Fruit fly (Drosophila melanogaster) whole organism, embryonic: ENCODE data around the gene CG11912.
A peak's percentile ranks its signal among the peaks of the same experiment; 100 is the strongest.

Experiments
- BtbVII ChIP-seq: fragments of 200-800 bp; sonication (Bioruptor generic); optimal IDR thresholded peaks from 3 replicates; lab custom pipeline; 2017; ENCODE audit warnings: missing biosample characterization, mild to moderate bottlenecking, missing genetic modification characterization
- CG11085 ChIP-seq: fragments of 200-800 bp; sonication (Bioruptor generic); IDR thresholded peaks from 2 replicates; pipeline ENCODE4 v1.3.6; 2022; ENCODE audit warnings: missing biosample characterization, missing genetic modification characterization
- CG12942 ChIP-seq: fragments of 200-800 bp; sonication (Bioruptor generic); optimal IDR thresholded peaks from 3 replicates; lab custom pipeline; 2016; ENCODE audit warnings: missing biosample characterization, missing genetic modification characterization
- CG13287 ChIP-seq: fragments of 200-800 bp; sonication (Bioruptor generic); IDR thresholded peaks from 2 replicates; pipeline ENCODE4 v1.3.6; 2022; ENCODE audit warnings: missing biosample characterization, missing genetic modification characterization; ENCODE audit not compliant: partially characterized antibody
- CG14441 ChIP-seq: fragments of 200-800 bp; sonication (Bioruptor generic); IDR thresholded peaks from 2 replicates; pipeline ENCODE4 v1.3.6; 2022; ENCODE audit warnings: missing biosample characterization, missing genetic modification characterization
- CG15696 ChIP-seq: fragments of 200-800 bp; sonication (Bioruptor generic); optimal IDR thresholded peaks from 2 replicates; lab custom pipeline; 2019; ENCODE audit warnings: missing biosample characterization, mild to moderate bottlenecking, missing genetic modification characterization, moderate library complexity
- CG18011 ChIP-seq: fragments of 200-800 bp; sonication (Bioruptor generic); optimal IDR thresholded peaks from 2 replicates; lab custom pipeline; 2017; ENCODE audit warnings: missing biosample characterization, missing genetic modification characterization, mild to moderate bottlenecking, moderate library complexity, missing genotype
- CG18476 ChIP-seq: fragments of 200-800 bp; sonication (Bioruptor generic); optimal IDR thresholded peaks from 2 replicates; lab custom pipeline; 2016; ENCODE audit warnings: missing biosample characterization, mild to moderate bottlenecking, missing genetic modification characterization
- CG2116 ChIP-seq: fragments of 200-800 bp; sonication (Bioruptor generic); optimal IDR thresholded peaks from 3 replicates; lab custom pipeline; 2018; ENCODE audit warnings: missing biosample characterization, mild to moderate bottlenecking, missing genetic modification characterization
- CG31388 ChIP-seq: fragments of 200-800 bp; sonication (Bioruptor generic); optimal IDR thresholded peaks from 2 replicates; lab custom pipeline; 2016; ENCODE audit warnings: missing biosample characterization, missing genetic modification characterization
- CG33557 ChIP-seq: fragments of 200-800 bp; sonication (Bioruptor generic); optimal IDR thresholded peaks from 2 replicates; lab custom pipeline; 2019; ENCODE audit warnings: missing biosample characterization, mild to moderate bottlenecking, missing genetic modification characterization, moderate library complexity
- CG4854 ChIP-seq: fragments of 200-800 bp; sonication (Bioruptor generic); optimal IDR thresholded peaks from 2 replicates; lab custom pipeline; 2016; ENCODE audit warnings: missing biosample characterization, missing genetic modification characterization, inconsistent platforms
- CG9609 ChIP-seq: fragments of 200-800 bp; sonication (Bioruptor generic); optimal IDR thresholded peaks from 3 replicates; lab custom pipeline; 2016; ENCODE audit warnings: missing biosample characterization, missing genetic modification characterization
- Camta ChIP-seq: fragments of 200-800 bp; sonication (Bioruptor generic); optimal IDR thresholded peaks from 2 replicates; lab custom pipeline; 2016; ENCODE audit warnings: missing biosample characterization, missing genetic modification characterization
- CkIIα-i1 ChIP-seq: fragments of 200-800 bp; sonication (Bioruptor generic); IDR thresholded peaks from 2 replicates; pipeline ENCODE4 v1.3.6; 2022; ENCODE audit warnings: missing biosample characterization, missing genetic modification characterization
- Doc2 ChIP-seq: fragments of 200-800 bp; sonication (Bioruptor generic); IDR thresholded peaks from 2 replicates; pipeline ENCODE4 v1.3.6; 2022; ENCODE audit warnings: missing biosample characterization, missing genetic modification characterization
- Ets65A ChIP-seq: fragments of 200-800 bp; sonication (Bioruptor generic); peaks from one replicate; lab custom pipeline; 2016; ENCODE audit warnings: missing biosample characterization, missing genetic modification characterization
- GATAe ChIP-seq: fragments of 200-800 bp; sonication (Bioruptor generic); conservative IDR thresholded peaks from 2 replicates; pipeline ENCODE4 v1.3.6; 2022; ENCODE audit warnings: missing biosample characterization, missing genetic modification characterization
- HHEX ChIP-seq: fragments of 200-800 bp; sonication (Bioruptor generic); optimal IDR thresholded peaks from 3 replicates; lab custom pipeline; 2017; ENCODE audit warnings: missing biosample characterization, mild to moderate bottlenecking, missing genetic modification characterization, missing genetic modification reagents
- HLHmδ ChIP-seq: fragments of 200-800 bp; sonication (Bioruptor generic); optimal IDR thresholded peaks from 2 replicates; lab custom pipeline; 2018; ENCODE audit warnings: missing biosample characterization, mild to moderate bottlenecking, missing genetic modification characterization, moderate library complexity
- HmgD ChIP-seq: fragments of 200-800 bp; sonication (Bioruptor generic); optimal IDR thresholded peaks from 3 replicates; lab custom pipeline; 2016; ENCODE audit warnings: missing biosample characterization, missing genetic modification characterization
- Hmr ChIP-seq: fragments of 200-800 bp; sonication (Bioruptor generic); optimal IDR thresholded peaks from 3 replicates; lab custom pipeline; 2017; ENCODE audit warnings: mild to moderate bottlenecking, missing biosample characterization, missing genetic modification reagents, missing genetic modification characterization
- MBD-R2 ChIP-seq: fragments of 200-800 bp; sonication (Bioruptor generic); IDR thresholded peaks from 2 replicates; pipeline ENCODE4 v1.3.6; 2022; ENCODE audit warnings: missing biosample characterization, missing genetic modification characterization
- NK7.1 ChIP-seq: fragments of 200-800 bp; sonication (Bioruptor generic); optimal IDR thresholded peaks from 3 replicates; lab custom pipeline; 2016; ENCODE audit warnings: missing biosample characterization, missing genetic modification characterization
- Nf-YC ChIP-seq: fragments of 200-800 bp; optimal IDR thresholded peaks from 3 replicates; lab custom pipeline; 2019; ENCODE audit warnings: missing biosample characterization, mild to moderate bottlenecking, missing genetic modification characterization, moderate library complexity
- Ravus ChIP-seq: fragments of 200-800 bp; sonication (Bioruptor generic); IDR thresholded peaks from 2 replicates; pipeline ENCODE4 v1.3.6; 2022; ENCODE audit warnings: missing biosample characterization, missing genetic modification characterization
- Six4 ChIP-seq: fragments of 200-800 bp; sonication (Bioruptor generic); optimal IDR thresholded peaks from 2 replicates; lab custom pipeline; 2016; ENCODE audit warnings: missing biosample characterization, missing genetic modification characterization
- Spps ChIP-seq: fragments of 200-800 bp; sonication (Bioruptor generic); optimal IDR thresholded peaks from 2 replicates; lab custom pipeline; 2018; ENCODE audit warnings: missing biosample characterization, mild to moderate bottlenecking, missing genetic modification characterization
- Sry-β ChIP-seq: fragments of 200-800 bp; sonication (Bioruptor generic); optimal IDR thresholded peaks from 2 replicates; lab custom pipeline; 2018; ENCODE audit warnings: missing biosample characterization, mild to moderate bottlenecking, missing genetic modification characterization, moderate library complexity
- TFAM ChIP-seq: fragments of 200-800 bp; sonication (Bioruptor generic); optimal IDR thresholded peaks from 2 replicates; lab custom pipeline; 2017; ENCODE audit warnings: missing biosample characterization, missing genetic modification characterization, inconsistent platforms
- Trl ChIP-seq, 3 experiments: fragments of >200 bp in 2 of 3; fragments of 200-800 bp in 1 of 3; sonication (Bioruptor generic) in 1 of 3; optimal IDR thresholded peaks; 2 replicates in 1 of 3; 3 replicates in 2 of 3; lab custom pipeline; 2016 to 2017; ENCODE audit warnings: missing biosample characterization in 1 of 3, missing genetic modification characterization in 1 of 3
- bsh ChIP-seq, 2 experiments: fragments of 200-800 bp; sonication (Bioruptor generic); optimal IDR thresholded peaks; 2 replicates each; lab custom pipeline; 2017 to 2018; ENCODE audit warnings: mild to moderate bottlenecking in 2 of 2, missing biosample characterization in 2 of 2, missing genetic modification characterization in 2 of 2, moderate library complexity in 1 of 2
- cas ChIP-seq: fragments of 200-800 bp; sonication (Bioruptor generic); IDR thresholded peaks from 2 replicates; pipeline ENCODE4 v1.3.6; 2022; ENCODE audit warnings: missing biosample characterization, missing genetic modification characterization
- caup ChIP-seq: fragments of 200-800 bp; sonication (Bioruptor generic); optimal IDR thresholded peaks from 3 replicates; lab custom pipeline; 2017; ENCODE audit warnings: missing biosample characterization, mild to moderate bottlenecking, missing genetic modification characterization, moderate library complexity; ENCODE audit not compliant: severe bottlenecking
- chn ChIP-seq: fragments of 200-800 bp; sonication (Bioruptor generic); optimal IDR thresholded peaks from 2 replicates; lab custom pipeline; 2016; ENCODE audit warnings: missing biosample characterization, missing genetic modification characterization
- da ChIP-seq: fragments of 200-800 bp; sonication (Bioruptor generic); optimal IDR thresholded peaks from 2 replicates; lab custom pipeline; 2016; ENCODE audit warnings: missing biosample characterization, missing genetic modification characterization
- dmrt11E ChIP-seq: fragments of 200-800 bp; sonication (Bioruptor generic); optimal IDR thresholded peaks from 3 replicates; lab custom pipeline; 2018; ENCODE audit warnings: missing biosample characterization, mild to moderate bottlenecking, missing genetic modification characterization, moderate library complexity
- ems ChIP-seq: fragments of 200-800 bp; sonication (Bioruptor generic); optimal IDR thresholded peaks from 3 replicates; lab custom pipeline; 2016; ENCODE audit warnings: missing biosample characterization, missing genetic modification characterization
- fu2 ChIP-seq: fragments of 200-800 bp; sonication (Bioruptor generic); optimal IDR thresholded peaks from 2 replicates; lab custom pipeline; 2016; ENCODE audit warnings: missing biosample characterization, missing genetic modification characterization
- her ChIP-seq: fragments of 200-800 bp; sonication (Bioruptor generic); optimal IDR thresholded peaks from 2 replicates; lab custom pipeline; 2016; ENCODE audit warnings: missing biosample characterization, missing genetic modification characterization
- org-1 ChIP-seq: fragments of 200-800 bp; sonication (Bioruptor generic); optimal IDR thresholded peaks from 2 replicates; lab custom pipeline; 2017; ENCODE audit warnings: missing biosample characterization, missing genetic modification characterization
- p53 ChIP-seq: fragments of 200-800 bp; sonication (Bioruptor generic); optimal IDR thresholded peaks from 2 replicates; lab custom pipeline; 2016; ENCODE audit warnings: missing biosample characterization, missing genetic modification characterization
- psq ChIP-seq: fragments of 200-800 bp; sonication (Bioruptor generic); optimal IDR thresholded peaks from 2 replicates; lab custom pipeline; 2017; ENCODE audit warnings: missing biosample characterization, missing genetic modification characterization
- schlank ChIP-seq: fragments of 200-800 bp; sonication (Bioruptor generic); optimal IDR thresholded peaks from 2 replicates; lab custom pipeline; 2018; ENCODE audit warnings: missing biosample characterization, mild to moderate bottlenecking, missing genetic modification characterization
- slp2 ChIP-seq: fragments of 200-800 bp; sonication (Bioruptor generic); optimal IDR thresholded peaks from 2 replicates; lab custom pipeline; 2016; ENCODE audit warnings: missing biosample characterization, missing genetic modification characterization
- ssp ChIP-seq: fragments of 200-800 bp; sonication (Bioruptor generic); IDR thresholded peaks from 2 replicates; pipeline ENCODE4 v1.3.6; 2022; ENCODE audit warnings: missing biosample characterization, missing genetic modification characterization
- stwl ChIP-seq: fragments of 200-800 bp; sonication (Bioruptor generic); optimal IDR thresholded peaks from 3 replicates; lab custom pipeline; 2018; ENCODE audit warnings: missing biosample characterization, mild to moderate bottlenecking, missing genetic modification characterization, moderate library complexity
- trem ChIP-seq: fragments of 200-800 bp; optimal IDR thresholded peaks from 3 replicates; lab custom pipeline; 2019; ENCODE audit warnings: missing biosample characterization, mild to moderate bottlenecking, missing genetic modification characterization, moderate library complexity
- tup ChIP-seq: fragments of 200-800 bp; sonication (Bioruptor generic); optimal IDR thresholded peaks from 2 replicates; lab custom pipeline; 2016; ENCODE audit warnings: missing biosample characterization, mild to moderate bottlenecking, missing genetic modification characterization, moderate library complexity
- zf30C ChIP-seq: fragments of 200-800 bp; sonication (Bioruptor generic); optimal IDR thresholded peaks from 3 replicates; lab custom pipeline; 2018; ENCODE audit warnings: missing biosample characterization, mild to moderate bottlenecking, missing genetic modification characterization

CG11912 gene

DNA sequence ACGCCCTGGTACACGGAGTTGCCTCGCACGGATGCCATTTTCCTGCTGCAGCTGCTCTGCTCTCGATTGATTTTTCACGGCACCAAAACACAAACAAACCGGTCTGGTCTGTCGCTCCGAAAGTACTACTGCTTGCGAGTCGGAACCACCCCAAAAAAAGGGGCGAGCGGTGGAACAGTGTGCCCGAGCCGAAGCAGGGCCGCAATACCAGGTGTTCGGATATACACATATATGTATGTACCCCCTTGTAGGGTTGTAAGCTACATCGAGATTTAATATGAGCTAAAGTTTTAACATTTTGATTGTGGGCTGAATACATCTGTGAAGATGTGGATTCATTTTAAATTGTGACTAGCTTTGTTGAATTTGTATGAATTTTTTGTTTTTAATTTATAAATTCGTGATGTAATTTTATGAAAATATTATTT is 33.4 kb downstream of the CG11912 start (continued):
- TF ChIP-seq TFAM (GFP tag; lab: Kevin White, UChicago) (no peak), CG2116 (GFP tag; lab: Kevin White, UChicago) (peak; percentile 71), ssp (GFP tag; lab: Robert Waterston, UW) (peak; percentile 36; the same call in 1 of the 2 replicates), psq (no peak), bsh (GFP tag; optimal IDR thresholded peaks at IDR 0.05; lab: Kevin White, UChicago) (peak in 1 of 2 experiments; percentile 60), NK7.1 (no peak), Ravus (GFP tag; lab: Robert Waterston, UW) (no peak), HmgD (no peak), BtbVII (peak; percentile 1), zf30C (GFP tag; lab: Kevin White, UChicago) (no peak), GATAe (GFP tag; lab: Robert Waterston, UW) (no peak), CG4854 (GFP tag; lab: Kevin White, UChicago) (no peak), da (peak; percentile 12)

dm6 chr2L:283071-283482 is 36.0 kb downstream of the CG11912 start, which contains the start of gene CG11601:
CG11601 (minus strand) TSS chr2L:283269.
- TF ChIP-seq Camta (GFP tag; lab: Kevin White, UChicago) (no peak), stwl (tag; lab: Kevin White, UChicago) (no peak), CG15696 (no peak), trem (tag; lab: Kevin White, UChicago) (peak; percentile 8), Trl (optimal IDR thresholded peaks at IDR 0.05; lab: Kevin White, UChicago) (no peak), Trl (GFP tag; optimal IDR thresholded peaks at IDR 0.05; lab: Kevin White, UChicago) (peak; percentile 5), cas (no peak), schlank (tag; lab: Kevin White, UChicago) (no peak), Spps (tag; lab: Kevin White, UChicago) (no peak), CG18476 (GFP tag; lab: Kevin White, UChicago) (no peak), GATAe (GFP tag; lab: Robert Waterston, UW) (no peak), slp2 (GFP tag; lab: Kevin White, UChicago) (no peak), CG13287 (GFP tag; lab: Robert Waterston, UW) (peak; percentile 63), CG14441 (GFP tag; lab: Robert Waterston, UW) (0 out of 2 replicates have a peak, but pooled peaks have one; percentile 26), fu2 (GFP tag; lab: Kevin White, UChicago) (peak; percentile 39), CG33557 (no peak), Doc2 (GFP tag; lab: Robert Waterston, UW) (0 out of 2 replicates have a peak, but pooled peaks have one; percentile 25), her (GFP tag; lab: Kevin White, UChicago) (peak; percentile 52), CkIIα-i1 (no peak), org-1 (no peak), p53 (GFP tag; lab: Kevin White, UChicago) (no peak), CG31388 (GFP tag; lab: Kevin White, UChicago) (no peak), ems (GFP tag; lab: Kevin White, UChicago) (no peak), caup (GFP tag; lab: Kevin White, UChicago) (no peak), Nf-YC (tag; lab: Kevin White, UChicago) (peak; percentile 23), CG9609 (GFP tag; lab: Kevin White, UChicago) (peak; percentile 52), HHEX (GFP tag; lab: Kevin White, UChicago) (peak; percentile 9), Hmr (GFP tag; lab: Kevin White, UChicago) (peak; percentile 31), Ets65A (GFP tag; lab: Kevin White, UChicago) (peak; percentile 80), CG12942 (GFP tag; lab: Kevin White, UChicago) (peak; percentile 12), tup (GFP tag; lab: Kevin White, UChicago) (no peak), HLHmδ (no peak), CG11085 (GFP tag; lab: Robert Waterston, UW) (no peak), Sry-β (peak; percentile 88), chn (peak; percentile 19), CG18011 (GFP tag; lab: Kevin White, UChicago) (no peak), Six4 (no peak), MBD-R2 (GFP tag; lab: Robert Waterston, UW) (peak; percentile 89), dmrt11E (tag; lab: Kevin White, UChicago) (peak; percentile 1)
